Fruit fly (Drosophila melanogaster) whole organism, pupa: ENCODE measurements around the gene CG16865.

Experiments
- CG14655 ChIP-seq: fragments of 200-800 bp; sonication (Bioruptor generic); optimal IDR thresholded peaks from 3 replicates; lab custom pipeline; 2017; ENCODE audit warnings: mild to moderate bottlenecking, missing biosample characterization, missing genetic modification reagents, missing genetic modification characterization
- CG8301 ChIP-seq: fragments of 200-800 bp; sonication (Bioruptor generic); optimal IDR thresholded peaks from 2 replicates; lab custom pipeline; 2018; ENCODE audit warnings: missing biosample characterization, mild to moderate bottlenecking, missing genetic modification characterization

- TF ChIP-seq CG8301 (tag; lab: Kevin White, UChicago) (no peak), CG14655 (no peak)
Measured at dm6 chr2L:13770884-13771283, 40.4 kb upstream of the CG16865 start.
